Fruit fly (Drosophila melanogaster): ENCODE measurements around the gene Raf.

Gene Raf

DNA sequence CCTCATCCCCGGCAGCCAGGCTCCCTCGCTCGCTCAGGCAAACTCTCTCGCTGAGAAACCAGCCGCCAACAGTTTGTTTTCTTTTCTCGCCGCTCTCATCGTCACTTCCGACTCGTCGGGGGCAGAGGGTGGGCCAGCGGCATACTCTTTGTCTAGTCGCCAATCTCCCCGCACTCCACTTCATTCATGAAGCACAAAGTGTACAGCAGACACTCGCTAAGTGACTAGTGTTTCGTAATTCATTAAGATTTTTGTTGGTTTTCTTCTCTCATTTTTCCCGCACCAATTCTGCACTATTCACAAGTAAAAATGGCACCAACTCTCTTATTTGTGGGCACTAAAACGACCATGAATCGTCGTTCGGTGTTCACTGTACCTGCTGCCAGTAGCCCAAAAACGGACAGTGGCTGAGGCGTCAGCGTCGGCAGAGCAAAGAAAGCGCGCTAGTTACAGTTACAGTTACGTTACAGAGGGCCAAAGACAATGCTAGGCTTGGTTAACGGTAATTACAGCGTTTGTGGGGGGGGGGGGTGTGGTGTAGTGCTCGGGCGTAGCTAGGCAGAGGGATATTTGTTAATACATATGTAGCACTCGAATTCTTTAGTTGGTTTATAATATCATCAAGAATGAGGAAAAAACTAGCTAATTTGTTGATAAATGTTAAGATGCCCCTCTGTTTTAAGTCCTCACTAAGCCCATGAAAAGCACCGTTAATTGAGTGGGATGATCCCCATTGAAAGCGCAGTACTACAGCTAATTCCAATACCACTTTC, 2.3 kb downstream of the Raf start (continued):
- peak; percentile 94 for TF ChIP-seq wek (GFP tag; optimal IDR thresholded peaks at IDR 0.05)
- TF ChIP-seq crp (GFP tag; optimal IDR thresholded peaks at IDR 0.05), result peak in 1 of 2 experiments; percentile 72
- peak; percentile 96 for TF ChIP-seq run (tag; optimal IDR thresholded peaks at IDR 0.05)
- TF ChIP-seq CG1233 (GFP tag; optimal IDR thresholded peaks at IDR 0.05), result peak; percentile 97
- peak; percentile 83 for TF ChIP-seq GATAe (GFP tag; conservative IDR thresholded peaks at IDR 0.05)
- peak; percentile 92 for TF ChIP-seq ash1 (GFP tag; optimal IDR thresholded peaks at IDR 0.05)
- peak; percentile 99 for TF ChIP-seq CG2678 (tag; optimal IDR thresholded peaks at IDR 0.05)
- TF ChIP-seq h (optimal IDR thresholded peaks at IDR 0.05), result no peak
- TF ChIP-seq NK7.1 (GFP tag; optimal IDR thresholded peaks at IDR 0.05), result peak; percentile 97
- TF ChIP-seq emc (GFP tag; optimal IDR thresholded peaks at IDR 0.05), result peak; percentile 97
- TF ChIP-seq C15 (GFP tag; IDR thresholded peaks at IDR 0.05), result peak; percentile 93
- TF ChIP-seq onecut (GFP tag; IDR thresholded peaks at IDR 0.05), result peak; percentile 96
- TF ChIP-seq Nf-YC (tag; optimal IDR thresholded peaks at IDR 0.05), result peak; percentile 85
- TF ChIP-seq CG17186 (GFP tag; optimal IDR thresholded peaks at IDR 0.05), result peak; percentile 95
- peak; percentile 97 for TF ChIP-seq Drgx (GFP tag; IDR thresholded peaks at IDR 0.05)
- peak; percentile 97 for TF ChIP-seq schlank (tag; optimal IDR thresholded peaks at IDR 0.05)
- TF ChIP-seq az2 (GFP tag; optimal IDR thresholded peaks at IDR 0.05), result peak; percentile 99
- TF ChIP-seq Deaf1 (tag; optimal IDR thresholded peaks at IDR 0.05), result peak; percentile 84
- TF ChIP-seq Hand (GFP tag; optimal IDR thresholded peaks at IDR 0.05), result peak; percentile 97
- peak; percentile 98 for TF ChIP-seq Hr51 (GFP tag; optimal IDR thresholded peaks at IDR 0.05)
- TF ChIP-seq D19A (tag; optimal IDR thresholded peaks at IDR 0.05), result peak; percentile 96
- peak; percentile 98 for TF ChIP-seq btn (GFP tag; optimal IDR thresholded peaks at IDR 0.05)
- TF ChIP-seq CG43689 (GFP tag; IDR thresholded peaks at IDR 0.05), result peak; percentile 96
- TF ChIP-seq Six4 (GFP tag; optimal IDR thresholded peaks at IDR 0.05), result peak; percentile 99
- peak; percentile 98 for TF ChIP-seq Adf1 (GFP tag; IDR thresholded peaks at IDR 0.05)
- TF ChIP-seq CG17829 (tag; optimal IDR thresholded peaks at IDR 0.05), result peak; percentile 97
- peak; percentile 98 for TF ChIP-seq CG10209 (GFP tag; optimal IDR thresholded peaks at IDR 0.05)
- peak; percentile 99 for TF ChIP-seq CG1647 (GFP tag; optimal IDR thresholded peaks at IDR 0.05)
- peak; percentile 96 for TF ChIP-seq gcm2 (GFP tag; optimal IDR thresholded peaks at IDR 0.05)
- TF ChIP-seq E2f2 (GFP tag; IDR thresholded peaks at IDR 0.05), result peak; percentile 87
- peak; percentile 99 for TF ChIP-seq ind (GFP tag; optimal IDR thresholded peaks at IDR 0.05)
- TF ChIP-seq odd (GFP tag; optimal IDR thresholded peaks at IDR 0.05), result peak; percentile 98
- TF ChIP-seq CG1529 (GFP tag; optimal IDR thresholded peaks at IDR 0.05), result peak; percentile 99
- TF ChIP-seq CG7786 (GFP tag; optimal IDR thresholded peaks at IDR 0.05), result peak; percentile 99
- TF ChIP-seq sima (GFP tag; optimal IDR thresholded peaks at IDR 0.05), result peak; percentile 96
- peak; percentile 98 for TF ChIP-seq CG11504 (tag; optimal IDR thresholded peaks at IDR 0.05)
- peak; percentile 97 for TF ChIP-seq CG10543 (GFP tag; optimal IDR thresholded peaks at IDR 0.05)
- peak; percentile 87 for TF ChIP-seq grn (GFP tag; optimal IDR thresholded peaks at IDR 0.05)
- TF ChIP-seq br (optimal IDR thresholded peaks at IDR 0.05), result no peak
- no peak for TF ChIP-seq amos (GFP tag; IDR thresholded peaks at IDR 0.05; ENCODE audit: partially characterized antibody)
- peak; percentile 99 for TF ChIP-seq HmgZ (tag; optimal IDR thresholded peaks at IDR 0.05)
- peak; percentile 97 for TF ChIP-seq CG18476 (GFP tag; optimal IDR thresholded peaks at IDR 0.05)
- TF ChIP-seq bigmax (GFP tag; optimal IDR thresholded peaks at IDR 0.05), result peak; percentile 72
- peak; percentile 92 for TF ChIP-seq sr (GFP tag; IDR thresholded peaks at IDR 0.05)
- peak; percentile 91 for TF ChIP-seq Doc2 (GFP tag; IDR thresholded peaks at IDR 0.05)
- peak; percentile 99 for TF ChIP-seq CG10366 (GFP tag; IDR thresholded peaks at IDR 0.05)
- TF ChIP-seq CG18262 (tag; optimal IDR thresholded peaks at IDR 0.05), result peak; percentile 98
- peak; percentile 98 for TF ChIP-seq Abd-B (GFP tag; optimal IDR thresholded peaks at IDR 0.05)
- TF ChIP-seq twi (tag; optimal IDR thresholded peaks at IDR 0.05), result peak; percentile 94
